Fruit fly (Drosophila melanogaster) whole organism, embryonic: ENCODE data around the gene VhaM9.7-b.
A peak's percentile ranks its signal among the peaks of the same experiment; 100 is the strongest.

ENCODE experiments used
- BEAF-32 ChIP-seq: fragments of 200-800 bp; sonication (Bioruptor generic); optimal IDR thresholded peaks from 3 replicates; lab custom pipeline; 2017; ENCODE audit warnings: missing biosample characterization, missing genetic modification characterization, mild to moderate bottlenecking, moderate library complexity, missing genetic modification reagents
- CG10366 ChIP-seq: fragments of 200-800 bp; sonication (Bioruptor generic); IDR thresholded peaks from 2 replicates; pipeline ENCODE4 v1.3.6; 2022; ENCODE audit warnings: missing biosample characterization, missing genetic modification characterization
- CG10565 ChIP-seq: fragments of 200-800 bp; sonication (Bioruptor generic); optimal IDR thresholded peaks from 3 replicates; lab custom pipeline; 2016; ENCODE audit warnings: missing biosample characterization, mild to moderate bottlenecking, missing genetic modification characterization
- CG10654 ChIP-seq: fragments of 200-800 bp; sonication (Bioruptor generic); optimal IDR thresholded peaks from 2 replicates; lab custom pipeline; 2016; ENCODE audit warnings: missing biosample characterization, missing genetic modification characterization
- CG14860 ChIP-seq: fragments of 200-800 bp; sonication (Bioruptor generic); IDR thresholded peaks from 3 replicates; pipeline ENCODE4 v1.3.6; 2022; ENCODE audit warnings: missing biosample characterization, missing genetic modification characterization; ENCODE audit not compliant: partially characterized antibody
- CG15073 ChIP-seq: fragments of 200-800 bp; sonication (Bioruptor generic); optimal IDR thresholded peaks from 2 replicates; lab custom pipeline; 2016; ENCODE audit warnings: missing biosample characterization, missing genetic modification characterization
- CG15696 ChIP-seq: fragments of 200-800 bp; sonication (Bioruptor generic); optimal IDR thresholded peaks from 2 replicates; lab custom pipeline; 2019; ENCODE audit warnings: missing biosample characterization, mild to moderate bottlenecking, missing genetic modification characterization, moderate library complexity
- CG2116 ChIP-seq: fragments of 200-800 bp; sonication (Bioruptor generic); optimal IDR thresholded peaks from 3 replicates; lab custom pipeline; 2018; ENCODE audit warnings: missing biosample characterization, mild to moderate bottlenecking, missing genetic modification characterization
- CG3163 ChIP-seq: fragments of 200-800 bp; sonication (Bioruptor generic); optimal IDR thresholded peaks from 3 replicates; lab custom pipeline; 2016; ENCODE audit warnings: missing biosample characterization, missing genetic modification characterization
- CG3281 ChIP-seq: fragments of 200-800 bp; sonication (Bioruptor generic); optimal IDR thresholded peaks from 3 replicates; lab custom pipeline; 2017; ENCODE audit warnings: missing biosample characterization, mild to moderate bottlenecking, missing genetic modification characterization
- CG33213 ChIP-seq: fragments of 200-800 bp; sonication (Bioruptor generic); optimal IDR thresholded peaks from 3 replicates; lab custom pipeline; 2016; ENCODE audit warnings: missing biosample characterization, missing genetic modification characterization
- CG3407 ChIP-seq: fragments of 200-800 bp; sonication (Bioruptor generic); optimal IDR thresholded peaks from 2 replicates; lab custom pipeline; 2018; ENCODE audit warnings: missing biosample characterization, mild to moderate bottlenecking, missing genetic modification characterization
- CG6813 ChIP-seq: fragments of 200-800 bp; sonication (Bioruptor generic); optimal IDR thresholded peaks from 2 replicates; lab custom pipeline; 2017; ENCODE audit warnings: missing biosample characterization, missing genetic modification characterization, mild to moderate bottlenecking, moderate library complexity, missing genetic modification reagents
- CG6854 ChIP-seq: fragments of 200-800 bp; sonication (Bioruptor generic); optimal IDR thresholded peaks from 3 replicates; lab custom pipeline; 2017; ENCODE audit warnings: missing biosample characterization, mild to moderate bottlenecking, missing genetic modification characterization
- CG7271 ChIP-seq: fragments of 200-800 bp; sonication (Bioruptor generic); optimal IDR thresholded peaks from 2 replicates; lab custom pipeline; 2018; ENCODE audit warnings: missing biosample characterization, mild to moderate bottlenecking, missing genetic modification characterization, moderate library complexity
- CG7745 ChIP-seq: fragments of 200-800 bp; sonication (Bioruptor generic); optimal IDR thresholded peaks from 2 replicates; lab custom pipeline; 2018; ENCODE audit warnings: missing biosample characterization, mild to moderate bottlenecking, missing genetic modification characterization, moderate library complexity
- CG9727 ChIP-seq: fragments of 200-800 bp; sonication (Bioruptor generic); optimal IDR thresholded peaks from 3 replicates; lab custom pipeline; 2017; ENCODE audit warnings: missing biosample characterization, mild to moderate bottlenecking, missing genetic modification characterization
- CkIIα-i1 ChIP-seq: fragments of 200-800 bp; sonication (Bioruptor generic); IDR thresholded peaks from 2 replicates; pipeline ENCODE4 v1.3.6; 2022; ENCODE audit warnings: missing biosample characterization, missing genetic modification characterization
- CoRest ChIP-seq: fragments of 200-800 bp; sonication (Bioruptor generic); optimal IDR thresholded peaks from 3 replicates; lab custom pipeline; 2018; ENCODE audit warnings: missing biosample characterization, mild to moderate bottlenecking, missing genetic modification characterization, moderate library complexity
- Dbx ChIP-seq: fragments of 200-800 bp; sonication (Bioruptor generic); IDR thresholded peaks from 3 replicates; pipeline ENCODE4 v1.3.6; 2022; ENCODE audit warnings: missing biosample characterization, missing genetic modification characterization
- Dref ChIP-seq: fragments of 200-800 bp; sonication (Bioruptor generic); IDR thresholded peaks from 2 replicates; pipeline ENCODE4 v1.3.6; 2022; ENCODE audit warnings: missing biosample characterization, missing genetic modification characterization
- E2f2 ChIP-seq: fragments of 200-800 bp; sonication (Bioruptor generic); IDR thresholded peaks from 2 replicates; pipeline ENCODE4 v1.3.6; 2022; ENCODE audit warnings: missing biosample characterization, missing genetic modification characterization
- Ets97D ChIP-seq: fragments of 200-800 bp; sonication (Bioruptor generic); optimal IDR thresholded peaks from 3 replicates; lab custom pipeline; 2016; ENCODE audit warnings: missing biosample characterization, missing genetic modification characterization
- Fer2 ChIP-seq: fragments of 200-800 bp; sonication (Bioruptor generic); optimal IDR thresholded peaks from 2 replicates; lab custom pipeline; 2018; ENCODE audit warnings: missing biosample characterization, mild to moderate bottlenecking, missing genetic modification characterization, moderate library complexity
- H15 ChIP-seq: fragments of 200-800 bp; sonication (Bioruptor generic); IDR thresholded peaks from 3 replicates; pipeline ENCODE4 v1.3.6; 2022; ENCODE audit warnings: missing biosample characterization, missing genetic modification characterization
- Ptx1 ChIP-seq: fragments of 200-800 bp; sonication (Bioruptor generic); IDR thresholded peaks from 2 replicates; pipeline ENCODE4 v1.3.6; 2022; ENCODE audit warnings: missing biosample characterization, missing genetic modification characterization
- Ssrp ChIP-seq: fragments of 200-800 bp; sonication (Bioruptor generic); optimal IDR thresholded peaks from 2 replicates; lab custom pipeline; 2018; ENCODE audit warnings: missing biosample characterization, mild to moderate bottlenecking, missing genetic modification characterization, moderate library complexity
- ara ChIP-seq: fragments of 200-800 bp; sonication (Bioruptor generic); IDR thresholded peaks from 2 replicates; pipeline ENCODE4 v1.3.6; 2022; ENCODE audit warnings: missing biosample characterization, missing genetic modification characterization
- bcd ChIP-seq: fragments of 200-800 bp; sonication (Bioruptor generic); optimal IDR thresholded peaks from 2 replicates; lab custom pipeline; 2017; ENCODE audit warnings: missing biosample characterization, mild to moderate bottlenecking, missing genetic modification characterization
- bowl ChIP-seq: fragments of 200-800 bp; sonication (Bioruptor generic); IDR thresholded peaks from 2 replicates; pipeline ENCODE4 v1.3.6; 2022; ENCODE audit warnings: missing biosample characterization, missing genetic modification characterization
- chn ChIP-seq: fragments of 200-800 bp; sonication (Bioruptor generic); optimal IDR thresholded peaks from 2 replicates; lab custom pipeline; 2016; ENCODE audit warnings: missing biosample characterization, missing genetic modification characterization
- crp ChIP-seq, 2 experiments: fragments of 200-800 bp; sonication (Bioruptor generic); optimal IDR thresholded peaks; 2 replicates in 1 of 2; 3 replicates in 1 of 2; lab custom pipeline; 2017; ENCODE audit warnings: missing biosample characterization in 2 of 2, missing genetic modification characterization in 2 of 2, mild to moderate bottlenecking in 1 of 2, moderate library complexity in 1 of 2
- dpn ChIP-seq, 2 experiments: fragments of 200-800 bp; sonication (Bioruptor generic); optimal IDR thresholded peaks; 3 replicates each; lab custom pipeline; 2016; ENCODE audit warnings: missing biosample characterization in 2 of 2, missing genetic modification characterization in 2 of 2
- dysf ChIP-seq: fragments of 200-800 bp; sonication (Bioruptor generic); IDR thresholded peaks from 3 replicates; pipeline ENCODE4 v1.3.6; 2022; ENCODE audit warnings: missing biosample characterization, missing genetic modification characterization
- gcm2 ChIP-seq: fragments of 200-800 bp; sonication (Bioruptor generic); optimal IDR thresholded peaks from 2 replicates; lab custom pipeline; 2016; ENCODE audit warnings: missing biosample characterization, missing genetic modification characterization
- gsb ChIP-seq: fragments of 200-800 bp; sonication (Bioruptor generic); IDR thresholded peaks from 2 replicates; pipeline ENCODE4 v1.3.6; 2022; ENCODE audit warnings: missing biosample characterization, missing genetic modification characterization
- hkb ChIP-seq, 2 experiments: fragments of 200-800 bp in 1 of 2; fragments of >200 bp in 1 of 2; sonication (Bioruptor generic) in 1 of 2; IDR thresholded peaks in 1 of 2; optimal IDR thresholded peaks in 1 of 2; 2 replicates each; pipeline versions ENCODE4 v1.3.6 to Lab custom; 2017 to 2022; ENCODE audit warnings: missing biosample characterization in 1 of 2, missing genetic modification characterization in 1 of 2
- lola ChIP-seq, 3 experiments: fragments of >200 bp in 2 of 3; fragments of 200-800 bp in 1 of 3; sonication (Bioruptor generic) in 1 of 3; optimal IDR thresholded peaks; 2 replicates each; lab custom pipeline; 2017 to 2019; ENCODE audit warnings: missing biosample characterization in 3 of 3, missing genetic modification characterization in 3 of 3, mild to moderate bottlenecking in 1 of 3, moderate library complexity in 1 of 3
- nau ChIP-seq: fragments of 200-800 bp; sonication (Bioruptor generic); optimal IDR thresholded peaks from 3 replicates; lab custom pipeline; 2017; ENCODE audit warnings: missing biosample characterization, mild to moderate bottlenecking, missing genetic modification characterization, missing genetic modification reagents
- oc ChIP-seq: fragments of 200-800 bp; sonication (Bioruptor generic); optimal IDR thresholded peaks from 2 replicates; lab custom pipeline; 2018; ENCODE audit warnings: missing biosample characterization, mild to moderate bottlenecking, missing genetic modification characterization, moderate library complexity
- pb ChIP-seq: fragments of 200-800 bp; sonication (Bioruptor generic); optimal IDR thresholded peaks from 3 replicates; lab custom pipeline; 2016; ENCODE audit warnings: missing biosample characterization, missing genetic modification characterization
- pnt ChIP-seq: fragments of 200-800 bp; sonication (Bioruptor generic); optimal IDR thresholded peaks from 3 replicates; lab custom pipeline; 2016; ENCODE audit warnings: missing biosample characterization, missing genetic modification characterization
- pzg ChIP-seq: fragments of 200-800 bp; sonication (Bioruptor generic); optimal IDR thresholded peaks from 3 replicates; lab custom pipeline; 2018; ENCODE audit warnings: missing biosample characterization, mild to moderate bottlenecking, missing genetic modification characterization, moderate library complexity
- sens ChIP-seq: fragments of 200-800 bp; sonication (Bioruptor generic); peaks from one replicate; lab custom pipeline; 2016; ENCODE audit warnings: missing biosample characterization, missing genetic modification characterization
- ttk ChIP-seq: fragments of 200-800 bp; sonication (Bioruptor generic); IDR thresholded peaks from 2 replicates; pipeline ENCODE4 v2.1.2; 2022; ENCODE audit warnings: missing biosample characterization, missing genetic modification characterization
- wdn ChIP-seq: fragments of 200-800 bp; sonication (Bioruptor generic); IDR thresholded peaks from 2 replicates; pipeline ENCODE4 v1.3.6; 2022; ENCODE audit warnings: missing biosample characterization, missing genetic modification characterization
- wor ChIP-seq: fragments of 200-800 bp; sonication (Bioruptor generic); IDR thresholded peaks from 2 replicates; pipeline ENCODE4 v1.3.6; 2022; ENCODE audit warnings: missing biosample characterization, missing genetic modification characterization
- zen2 ChIP-seq: fragments of 200-800 bp; sonication (Bioruptor generic); IDR thresholded peaks from 3 replicates; pipeline ENCODE4 v1.3.6; 2022; ENCODE audit warnings: missing biosample characterization, missing genetic modification characterization; ENCODE audit not compliant: partially characterized antibody
- zfh1 ChIP-seq: fragments of 200-800 bp; sonication (Bioruptor generic); IDR thresholded peaks from 3 replicates; pipeline ENCODE4 v1.3.6; 2022; ENCODE audit warnings: missing biosample characterization, missing genetic modification characterization

Gene VhaM9.7-b

DNA sequence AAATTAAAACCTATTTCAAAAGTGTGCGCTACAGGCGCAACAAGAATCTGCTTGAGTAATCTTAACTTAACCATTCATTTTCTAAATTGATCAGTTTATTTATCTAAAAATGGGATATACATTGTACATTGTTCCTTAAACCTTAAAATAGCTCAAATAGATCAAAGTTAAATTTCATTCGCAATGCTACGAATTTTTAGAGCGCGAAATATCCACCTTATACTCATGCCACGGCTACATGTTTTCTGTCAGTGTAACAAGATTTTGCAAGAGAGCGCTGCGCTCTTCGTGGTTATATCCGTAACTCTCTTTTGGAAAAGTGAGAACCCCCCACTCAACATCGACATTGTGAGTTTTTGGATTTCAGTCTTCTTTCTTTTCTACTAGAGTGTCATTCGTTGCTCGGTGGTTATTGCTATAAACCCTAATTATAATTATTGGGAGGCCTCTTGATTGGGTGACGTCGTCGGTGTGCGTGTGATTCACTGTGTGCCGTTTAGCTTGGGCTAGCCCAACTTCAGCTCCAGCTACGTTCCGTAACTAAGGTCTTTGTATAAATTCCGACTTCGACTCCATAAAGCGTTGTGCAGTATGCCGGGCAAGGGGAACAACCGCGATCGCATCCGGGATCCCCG, 30.1 kb upstream of the VhaM9.7-b start (continued):
- TF ChIP-seq dpn (GFP tag; optimal IDR thresholded peaks at IDR 0.05; lab: Kevin White, UChicago) (peak; percentile 29), pzg (GFP tag; lab: Kevin White, UChicago) (no peak), Dref (GFP tag; lab: Robert Waterston, UW) (no peak), Fer2 (tag; lab: Kevin White, UChicago) (no peak), CG15696 (tag; lab: Kevin White, UChicago) (no peak), pb (GFP tag; lab: Kevin White, UChicago) (peak; percentile 17), CG2116 (GFP tag; lab: Kevin White, UChicago) (no peak), CG33213 (GFP tag; lab: Kevin White, UChicago) (no peak), oc (tag; lab: Kevin White, UChicago) (no peak), CG7745 (peak; percentile 37), chn (peak; percentile 10), pnt (GFP tag; lab: Kevin White, UChicago) (peak; percentile 11), nau (GFP tag; lab: Kevin White, UChicago) (no peak), wdn (GFP tag; lab: Robert Waterston, UW) (no peak), BEAF-32 (GFP tag; lab: Kevin White, UChicago) (no peak), CG6813 (GFP tag; lab: Kevin White, UChicago) (no peak), bcd (peak; percentile 6), CG3407 (GFP tag; lab: Kevin White, UChicago) (peak; percentile 22), gsb (GFP tag; lab: Robert Waterston, UW) (no peak), H15 (GFP tag; lab: Robert Waterston, UW) (no peak), Dbx (GFP tag; lab: Robert Waterston, UW) (0 out of 3 replicates have a peak, but pooled peaks have one; percentile 24), CoRest (peak; percentile 33), Ptx1 (GFP tag; lab: Robert Waterston, UW) (peak; percentile 28; the same call in 1 of the 2 replicates), CG14860 (no peak), CkIIα-i1 (GFP tag; lab: Robert Waterston, UW) (no peak), CG3163 (peak; percentile 93), CG7271 (tag; lab: Kevin White, UChicago) (no peak), zen2 (GFP tag; lab: Robert Waterston, UW) (no peak), ttk (GFP tag; lab: Robert Waterston, UW) (no peak), sens (GFP tag; lab: Kevin White, UChicago) (peak; percentile 90), zfh1 (0 out of 3 replicates have a peak, but pooled peaks have one; percentile 34), CG6854 (GFP tag; lab: Kevin White, UChicago) (no peak), crp (GFP tag; optimal IDR thresholded peaks at IDR 0.05; lab: Kevin White, UChicago) (no peak), CG10654 (GFP tag; lab: Kevin White, UChicago) (no peak), hkb (optimal IDR thresholded peaks at IDR 0.05; lab: Kevin White, UChicago) (no peak), hkb (GFP tag; IDR thresholded peaks at IDR 0.05; lab: Robert Waterston, UW) (no peak), CG15073 (no peak), CG10565 (no peak), gcm2 (no peak), bowl (GFP tag; lab: Robert Waterston, UW) (no peak), CG10366 (0 out of 2 replicates have a peak, but pooled peaks have one; percentile 12), CG9727 (GFP tag; lab: Kevin White, UChicago) (peak; percentile 15), CG3281 (GFP tag; lab: Kevin White, UChicago) (peak; percentile 49), ara (no peak), Ssrp (tag; lab: Kevin White, UChicago) (no peak), Ets97D (no peak), wor (no peak), dysf (peak; percentile 56; the same call in 1 of the 3 replicates), lola (GFP tag; optimal IDR thresholded peaks at IDR 0.05; lab: Kevin White, UChicago) (peak in 1 of 3 experiments; percentile 25), E2f2 (GFP tag; lab: Robert Waterston, UW) (peak; percentile 24; the same call in 1 of the 2 replicates)
